Worm (Caenorhabditis elegans) whole organism, mixed stage, embryonic: Measurements from ENCODE around the gene rips-1.

Source experiments
- M03D4.4 ChIP-seq: sonication (generic microtip); optimal IDR thresholded peaks from 2 replicates; lab custom pipeline; 2017; ENCODE audit warnings: mild to moderate bottlenecking, missing genetic modification characterization, missing compliant biosample characterization
- bed-3 ChIP-seq: fragments of 200-800 bp; sonication (Bioruptor generic); optimal IDR thresholded peaks from 3 replicates; lab custom pipeline; 2018; ENCODE audit warnings: mild to moderate bottlenecking, missing genetic modification characterization, moderate library complexity, missing compliant biosample characterization
- blmp-1 ChIP-seq: fragments of 150-350 bp; optimal IDR thresholded peaks from 2 replicates; lab custom pipeline; 2014; ENCODE audit warnings: missing biosample characterization, missing genetic modification characterization
- ceh-39 ChIP-seq: fragments of 150-350 bp; optimal IDR thresholded peaks from 2 replicates; lab custom pipeline; 2014; ENCODE audit warnings: missing biosample characterization, missing genetic modification characterization
- ceh-43 ChIP-seq: fragments of 200-800 bp; sonication (Bioruptor generic); optimal IDR thresholded peaks from 2 replicates; lab custom pipeline; 2018; ENCODE audit warnings: mild to moderate bottlenecking, missing genetic modification characterization, moderate library complexity, missing compliant biosample characterization
- ceh-83 ChIP-seq: fragments of 200-800 bp; sonication (Bioruptor generic); optimal IDR thresholded peaks from 2 replicates; lab custom pipeline; 2018; ENCODE audit warnings: mild to moderate bottlenecking, missing genetic modification characterization, missing compliant biosample characterization
- ces-1 ChIP-seq: fragments of 150-350 bp; optimal IDR thresholded peaks from 2 replicates; lab custom pipeline; 2014; ENCODE audit warnings: missing biosample characterization, missing genetic modification reagents, missing genetic modification characterization
- cnd-1 ChIP-seq: fragments of 200-800 bp; sonication (Bioruptor generic); optimal IDR thresholded peaks from 2 replicates; lab custom pipeline; 2018; ENCODE audit warnings: mild to moderate bottlenecking, missing genetic modification characterization, missing compliant biosample characterization
- drap-1 ChIP-seq: fragments of 200-800 bp; sonication (Bioruptor generic); optimal IDR thresholded peaks from 3 replicates; lab custom pipeline; 2018; ENCODE audit warnings: mild to moderate bottlenecking, missing genetic modification characterization, missing compliant biosample characterization
- elt-1 ChIP-seq: sonication (generic microtip); optimal IDR thresholded peaks from 2 replicates; lab custom pipeline; 2017; ENCODE audit warnings: missing genetic modification characterization, mild to moderate bottlenecking, missing compliant biosample characterization, antibody characterized with exemption, moderate library complexity, borderline replicate concordance; ENCODE audit not compliant: insufficient read depth
- elt-3 ChIP-seq: fragments of 150-350 bp; optimal IDR thresholded peaks from 2 replicates; lab custom pipeline; 2014; ENCODE audit warnings: missing biosample characterization, missing genetic modification characterization
- ham-2 ChIP-seq: fragments of 200-800 bp; sonication (Bioruptor generic); optimal IDR thresholded peaks from 2 replicates; lab custom pipeline; 2018; ENCODE audit warnings: mild to moderate bottlenecking, missing genetic modification characterization, missing compliant biosample characterization
- hlh-1 ChIP-seq: fragments of 150-350 bp; optimal IDR thresholded peaks from 2 replicates; lab custom pipeline; 2014; ENCODE audit warnings: missing biosample characterization, missing genetic modification reagents, missing genetic modification characterization
- lin-13 ChIP-seq: fragments of 150-350 bp; optimal IDR thresholded peaks from 2 replicates; lab custom pipeline; 2014; ENCODE audit warnings: missing biosample characterization, missing genetic modification characterization
- lsy-2 ChIP-seq: fragments of 150-350 bp; optimal IDR thresholded peaks from 2 replicates; lab custom pipeline; 2014; ENCODE audit warnings: missing biosample characterization, missing genetic modification characterization
- mab-5 ChIP-seq: fragments of 150-350 bp; optimal IDR thresholded peaks from 2 replicates; lab custom pipeline; 2014; ENCODE audit warnings: missing biosample characterization, missing genetic modification characterization
- mep-1 ChIP-seq: fragments of 150-350 bp; optimal IDR thresholded peaks from 2 replicates; lab custom pipeline; 2017; ENCODE audit warnings: missing biosample characterization, missing genetic modification reagents, missing genetic modification characterization, inconsistent platforms
- mls-2 ChIP-seq: sonication (generic microtip); optimal IDR thresholded peaks from 2 replicates; lab custom pipeline; 2016; ENCODE audit warnings: mild to moderate bottlenecking, missing genetic modification characterization, moderate library complexity, missing compliant biosample characterization
- nhr-12 ChIP-seq: fragments of 150-350 bp; optimal IDR thresholded peaks from 2 replicates; lab custom pipeline; 2014; ENCODE audit warnings: missing biosample characterization, missing genetic modification characterization
- nhr-2 ChIP-seq: fragments of 150-350 bp; optimal IDR thresholded peaks from 2 replicates; lab custom pipeline; 2014; ENCODE audit warnings: missing biosample characterization, missing genetic modification characterization
- nhr-237 ChIP-seq: fragments of 150-350 bp; optimal IDR thresholded peaks from 2 replicates; lab custom pipeline; 2014; ENCODE audit warnings: missing biosample characterization, missing genetic modification characterization
- nhr-28 ChIP-seq: fragments of 150-350 bp; optimal IDR thresholded peaks from 2 replicates; lab custom pipeline; 2014; ENCODE audit warnings: missing biosample characterization, missing genetic modification characterization
- nhr-76 ChIP-seq: sonication (generic microtip); optimal IDR thresholded peaks from 2 replicates; lab custom pipeline; 2017; ENCODE audit warnings: missing biosample characterization, missing genetic modification characterization
- pha-4 ChIP-seq: fragments of 150-350 bp; optimal IDR thresholded peaks from 2 replicates; lab custom pipeline; 2018; ENCODE audit warnings: missing biosample characterization, missing genetic modification reagents, missing genetic modification characterization
- sem-2 ChIP-seq: fragments of 200-800 bp; sonication (Bioruptor generic); optimal IDR thresholded peaks from 2 replicates; lab custom pipeline; 2018; ENCODE audit warnings: mild to moderate bottlenecking, missing genetic modification characterization, missing compliant biosample characterization
- snpc-4 ChIP-seq: fragments of 150-350 bp; optimal IDR thresholded peaks from 2 replicates; lab custom pipeline; 2014; ENCODE audit warnings: missing biosample characterization, missing genetic modification characterization
- sptf-1 ChIP-seq: sonication (generic microtip); optimal IDR thresholded peaks from 2 replicates; lab custom pipeline; 2017; ENCODE audit warnings: mild to moderate bottlenecking, missing genetic modification characterization, moderate library complexity, missing compliant biosample characterization
- tbx-8 ChIP-seq: fragments of 200-800 bp; sonication (Bioruptor generic); optimal IDR thresholded peaks from 2 replicates; lab custom pipeline; 2018; ENCODE audit warnings: mild to moderate bottlenecking, missing genetic modification characterization, moderate library complexity, missing compliant biosample characterization
- unc-39 ChIP-seq: fragments of 150-350 bp; optimal IDR thresholded peaks from 2 replicates; lab custom pipeline; 2014; ENCODE audit warnings: missing biosample characterization, missing genetic modification characterization
- unc-62 ChIP-seq: fragments of 150-350 bp; optimal IDR thresholded peaks from 2 replicates; lab custom pipeline; 2014; ENCODE audit warnings: missing biosample characterization, missing genetic modification reagents, missing genetic modification characterization
- zip-8 ChIP-seq: fragments of 150-350 bp; optimal IDR thresholded peaks from 2 replicates; lab custom pipeline; 2014; ENCODE audit warnings: missing biosample characterization, missing genetic modification characterization
- ztf-11 ChIP-seq: fragments of 150-350 bp; optimal IDR thresholded peaks from 2 replicates; lab custom pipeline; 2014; ENCODE audit warnings: missing biosample characterization, missing genetic modification characterization

rips-1 gene

DNA sequence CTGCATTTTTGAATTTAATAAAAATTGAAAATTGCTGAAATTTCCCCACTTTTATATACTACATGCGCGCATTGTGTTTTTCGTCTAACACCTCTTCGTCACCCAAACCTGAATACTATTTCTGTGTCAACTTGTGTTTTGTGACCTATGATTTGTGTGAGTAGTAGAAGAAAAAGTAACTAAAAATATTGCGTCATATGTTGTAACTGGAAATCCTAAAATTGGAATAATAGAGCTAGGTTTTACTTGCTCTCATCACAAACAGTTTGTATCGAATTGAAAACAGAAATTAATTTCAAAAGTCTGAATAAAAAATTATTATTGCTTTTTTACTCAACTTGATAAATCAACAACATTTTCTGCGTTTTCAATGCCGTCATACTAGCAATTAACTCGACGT, 33.7 kb downstream of the rips-1 start, which contains the start of gene R08F11.4:
TSS of gene R08F11.4 (minus strand) at position 29 of the 400 bp plus-strand sequence.
- TF ChIP-seq blmp-1 (tag; lab: Kevin White, UChicago) (no peak), nhr-2 (no peak), cnd-1 (tag; lab: Kevin White, UChicago) (no peak), zip-8 (tag; lab: Kevin White, UChicago) (peak; percentile 83), ztf-11 (no peak), pha-4 (tag; lab: Kevin White, UChicago) (no peak), nhr-76 (tag; lab: Kevin White, UChicago) (no peak)
- TF ChIP-seq, all 35 proteins: peak for 1

DNA sequence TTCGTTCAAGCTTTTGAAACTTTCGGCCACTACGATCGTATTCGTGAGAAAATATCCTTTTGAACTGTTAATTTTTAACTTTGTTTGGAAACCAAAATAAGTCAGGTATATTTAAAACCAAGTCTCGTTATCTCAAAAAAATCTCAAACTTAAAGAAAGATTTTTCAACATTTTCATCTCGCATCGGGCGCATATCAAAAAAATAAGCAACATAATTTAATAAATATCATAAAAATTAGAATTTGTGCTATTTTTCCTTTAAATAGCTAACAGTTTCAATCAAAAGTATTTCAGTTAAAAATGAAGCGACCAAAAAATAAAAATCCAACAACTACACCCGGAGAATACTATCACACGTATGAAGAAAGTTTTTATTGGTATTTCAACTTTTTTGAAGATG, 34.1 kb downstream of the rips-1 start, which contains the start of gene srw-7:
TSS of gene srw-7 (plus strand) at position 301 of the 400 bp plus-strand sequence.
- no peak for TF ChIP-seq ces-1 (GFP tag; lab: Kevin White, UChicago)
- TF ChIP-seq ham-2 (GFP tag; lab: Kevin White, UChicago): no peak
- TF ChIP-seq sem-2 (GFP tag; lab: Kevin White, UChicago): no peak
- no peak for TF ChIP-seq lin-13 (tag; lab: Kevin White, UChicago)
- TF ChIP-seq nhr-12 (tag; lab: Kevin White, UChicago): no peak
- no peak for TF ChIP-seq mep-1 (tag; lab: Kevin White, UChicago)

DNA sequence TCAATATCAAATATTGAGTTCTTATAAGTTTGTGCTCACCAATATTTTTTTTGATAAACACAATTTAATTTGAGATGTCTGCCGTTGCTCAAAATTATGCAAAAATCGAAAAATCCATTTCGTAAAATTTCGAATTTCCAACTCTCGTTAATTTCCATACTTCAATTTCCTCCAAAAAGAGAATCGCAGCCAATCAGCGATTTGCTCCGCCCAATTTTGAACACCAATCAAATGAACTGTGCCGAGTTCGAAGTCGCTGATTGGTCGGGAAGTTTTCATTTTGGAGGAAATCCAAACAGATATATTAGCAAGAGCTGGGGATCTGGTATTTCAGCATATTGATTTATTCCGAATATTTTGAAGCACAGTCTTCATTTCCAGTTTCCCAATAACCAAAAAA, 36.0 kb downstream of the rips-1 start:
- no peak for TF ChIP-seq nhr-28 (tag; lab: Kevin White, UChicago)
- TF ChIP-seq nhr-12 (tag; lab: Kevin White, UChicago): no peak
- no peak for TF ChIP-seq drap-1 (GFP tag; lab: Kevin White, UChicago)
- TF ChIP-seq blmp-1 (tag; lab: Kevin White, UChicago): no peak
- TF ChIP-seq snpc-4 (tag; lab: Kevin White, UChicago): no peak
- no peak for TF ChIP-seq ceh-43
- TF ChIP-seq nhr-76 (tag; lab: Kevin White, UChicago): no peak
- TF ChIP-seq ztf-11: no peak
- TF ChIP-seq elt-3: no peak
- no peak for TF ChIP-seq nhr-237 (tag; lab: Kevin White, UChicago)
- TF ChIP-seq ham-2 (GFP tag; lab: Kevin White, UChicago): no peak
- TF ChIP-seq M03D4.4 (tag; lab: Kevin White, UChicago): no peak
- no peak for TF ChIP-seq sptf-1 (tag; lab: Kevin White, UChicago)
- no peak for TF ChIP-seq ceh-83 (GFP tag; lab: Kevin White, UChicago)
- no peak for TF ChIP-seq mab-5
- TF ChIP-seq elt-1: no peak
- no peak for TF ChIP-seq mep-1 (tag; lab: Kevin White, UChicago)
- no peak for TF ChIP-seq lsy-2 (tag; lab: Kevin White, UChicago)

DNA sequence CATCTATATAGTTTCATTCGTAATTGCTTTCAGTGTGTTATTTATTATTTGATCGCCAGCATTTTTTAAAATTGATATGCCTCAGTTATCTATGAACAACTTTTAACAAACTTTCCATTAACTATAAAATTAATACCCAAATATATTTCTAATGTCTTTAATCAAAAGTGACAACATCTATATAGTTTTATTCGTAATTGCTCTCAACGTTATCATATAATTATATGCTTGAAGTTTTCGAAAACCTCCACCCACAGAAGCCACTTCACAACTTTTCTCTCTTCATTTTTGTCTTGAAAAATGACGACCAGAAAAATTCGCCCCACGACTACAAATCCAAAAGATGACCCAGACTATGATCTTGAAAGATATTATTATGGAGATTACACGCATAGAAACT, 36.5 kb downstream of the rips-1 start, which contains the start of gene srw-6:
TSS of gene srw-6 (plus strand) at position 301 of the 400 bp plus-strand sequence.
- TF ChIP-seq nhr-28 (tag; lab: Kevin White, UChicago): no peak
- no peak for TF ChIP-seq lsy-2 (tag; lab: Kevin White, UChicago)
- no peak for TF ChIP-seq unc-62 (GFP tag; lab: Kevin White, UChicago)
- no peak for TF ChIP-seq mab-5
- no peak for TF ChIP-seq mls-2 (tag; lab: Kevin White, UChicago)
- TF ChIP-seq unc-39: no peak
- TF ChIP-seq blmp-1 (tag; lab: Kevin White, UChicago): no peak
- TF ChIP-seq lin-13 (tag; lab: Kevin White, UChicago): no peak
- no peak for TF ChIP-seq bed-3 (GFP tag; lab: Kevin White, UChicago)
- no peak for TF ChIP-seq M03D4.4 (tag; lab: Kevin White, UChicago)
- TF ChIP-seq ham-2 (GFP tag; lab: Kevin White, UChicago): no peak
- TF ChIP-seq tbx-8 (GFP tag; lab: Kevin White, UChicago): no peak
- no peak for TF ChIP-seq elt-3

DNA sequence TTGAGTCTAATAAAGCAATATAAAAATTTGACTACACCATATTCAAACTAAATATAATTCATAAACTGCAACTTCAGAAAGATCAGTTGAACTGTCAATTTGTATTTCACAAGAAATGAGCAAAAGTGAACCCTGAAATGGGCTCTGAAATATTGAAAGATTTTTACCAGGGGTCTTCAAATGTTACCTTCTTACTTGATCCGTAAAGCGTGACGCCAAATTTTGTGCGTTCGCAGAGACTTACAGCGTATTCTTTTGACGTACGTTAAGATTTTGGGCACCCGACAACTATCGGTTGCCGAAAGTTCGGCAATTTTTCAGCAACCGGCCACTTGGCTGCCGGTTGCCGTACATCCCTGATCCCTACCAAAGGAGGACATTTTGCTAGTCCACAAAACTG, 38.2 kb downstream of the rips-1 start:
- TF ChIP-seq sptf-1 (tag; lab: Kevin White, UChicago) (no peak), mls-2 (tag; lab: Kevin White, UChicago) (no peak), zip-8 (tag; lab: Kevin White, UChicago) (no peak), mab-5 (no peak), cnd-1 (tag; lab: Kevin White, UChicago) (no peak), snpc-4 (tag; lab: Kevin White, UChicago) (no peak), elt-3 (no peak), tbx-8 (GFP tag; lab: Kevin White, UChicago) (no peak), elt-1 (no peak), ceh-43 (no peak), lsy-2 (tag; lab: Kevin White, UChicago) (no peak), hlh-1 (tag; lab: Kevin White, UChicago) (no peak), ceh-39 (tag; lab: Kevin White, UChicago) (no peak), pha-4 (tag; lab: Kevin White, UChicago) (no peak), unc-39 (no peak), nhr-12 (tag; lab: Kevin White, UChicago) (no peak), blmp-1 (tag; lab: Kevin White, UChicago) (no peak)
